Worm (Caenorhabditis elegans): ENCODE measurements around the gene kin-19.

DNA sequence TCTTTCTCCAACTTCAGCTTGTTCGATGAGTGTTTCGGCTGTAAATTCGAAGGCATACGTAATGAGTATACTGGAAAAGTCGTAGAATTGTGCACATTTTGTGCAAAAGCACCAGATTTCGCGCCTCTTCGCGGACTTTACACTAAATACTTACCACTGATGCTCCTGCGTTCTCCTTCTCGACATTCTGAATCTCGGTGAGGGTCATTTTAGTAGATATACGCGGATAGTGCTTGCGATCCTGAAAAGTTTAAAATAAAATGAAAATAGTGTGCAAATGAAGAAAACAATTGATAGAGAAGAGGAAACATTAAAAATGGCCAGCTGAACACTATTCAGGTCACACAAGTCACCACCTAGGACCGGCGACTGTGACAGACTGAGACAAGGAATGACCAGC lies 8.2 kb upstream of the kin-19 start, which contains the start of gene rnr-2:
- TF ChIP-seq ref-1 (GFP tag; conservative IDR thresholded peaks at IDR 0.05) (no peak), tab-1 (GFP tag; IDR thresholded peaks at IDR 0.05) (no peak), klf-2 (GFP tag; conservative IDR thresholded peaks at IDR 0.05) (no peak), T22C8.4 (GFP tag; IDR thresholded peaks at IDR 0.05) (no peak), flt-1 (GFP tag; IDR thresholded peaks at IDR 0.05) (no peak), ztf-29 (GFP tag; IDR thresholded peaks at IDR 0.05) (no peak), cog-1 (tag; optimal IDR thresholded peaks at IDR 0.05) (no peak)
